Worm (Caenorhabditis elegans): ENCODE data around the gene sre-15.

- TF ChIP-seq dpl-1 (GFP tag; optimal IDR thresholded peaks at IDR 0.05) (no peak), mcd-1 (GFP tag; IDR thresholded peaks at IDR 0.05) (no peak), unc-130 (GFP tag; optimal IDR thresholded peaks at IDR 0.05) (no peak), snpc-4 (GFP tag; optimal IDR thresholded peaks at IDR 0.05) (no peak), snpc-4 (tag; optimal IDR thresholded peaks at IDR 0.05) (no peak), chd-7 (tag; optimal IDR thresholded peaks at IDR 0.05) (no peak), ceh-91 (GFP tag; IDR thresholded peaks at IDR 0.05) (no peak), athp-1 (tag; optimal IDR thresholded peaks at IDR 0.05) (no peak), tbx-9 (tag; optimal IDR thresholded peaks at IDR 0.05; ENCODE audit: borderline replicate concordance) (no peak)
Observed at ce11 chrIV:12196608-12197007, 48.0 kb downstream of the sre-15 start.
